Worm (Caenorhabditis elegans): Measurements from ENCODE around the gene F23F1.6.

Gene F23F1.6

ce11 chrII:586-985, 36.5 kb downstream of the F23F1.6 start:
- TF ChIP-seq ama-1 (optimal IDR thresholded peaks at IDR 0.05) (no peak), nhr-76 (tag; optimal IDR thresholded peaks at IDR 0.05) (no peak), lsy-2 (tag; optimal IDR thresholded peaks at IDR 0.05) (no peak), tbx-2 (tag; optimal IDR thresholded peaks at IDR 0.05) (no peak), nhr-84 (tag; optimal IDR thresholded peaks at IDR 0.05) (no peak), ceh-82 (tag; optimal IDR thresholded peaks at IDR 0.05) (no peak), elt-2 (tag; optimal IDR thresholded peaks at IDR 0.05) (no peak), unc-86 (tag; optimal IDR thresholded peaks at IDR 0.05) (no peak), tlp-1 (tag; optimal IDR thresholded peaks at IDR 0.05) (no peak), alr-1 (tag; optimal IDR thresholded peaks at IDR 0.05; ENCODE audit: borderline replicate concordance) (no peak), sptf-1 (tag; optimal IDR thresholded peaks at IDR 0.05) (no peak), nhr-47 (tag; optimal IDR thresholded peaks at IDR 0.05) (no peak), Y116A8C.19 (tag; optimal IDR thresholded peaks at IDR 0.05; ENCODE audit: borderline replicate concordance) (no peak), ces-1 (GFP tag; optimal IDR thresholded peaks at IDR 0.05) (no peak), snu-23 (GFP tag; optimal IDR thresholded peaks at IDR 0.05) (no peak), lin-39 (tag; optimal IDR thresholded peaks at IDR 0.05) (no peak), swsn-7 (tag; optimal IDR thresholded peaks at IDR 0.05) (no peak), efl-1 (optimal IDR thresholded peaks at IDR 0.05) (peak in 1 of 2 experiments; percentile 0), efl-1 (GFP tag; optimal IDR thresholded peaks at IDR 0.05 in 1 of 2) (peak in 1 of 2 experiments; percentile 29), lin-14 (GFP tag; optimal IDR thresholded peaks at IDR 0.05) (peak; percentile 43), zip-4 (GFP tag; optimal IDR thresholded peaks at IDR 0.05) (no peak), hpl-2 (GFP tag; optimal IDR thresholded peaks at IDR 0.05) (no peak), nhr-90 (tag; optimal IDR thresholded peaks at IDR 0.05; ENCODE audit: poor library complexity) (no peak), dpl-1 (GFP tag; optimal IDR thresholded peaks at IDR 0.05) (peak in 1 of 3 experiments; percentile 1), vab-15 (tag; optimal IDR thresholded peaks at IDR 0.05) (no peak), hlh-17 (GFP tag; optimal IDR thresholded peaks at IDR 0.05; ENCODE audit: borderline replicate concordance) (no peak), fkh-8 (tag; optimal IDR thresholded peaks at IDR 0.05) (no peak), blmp-1 (tag; optimal IDR thresholded peaks at IDR 0.05) (peak; percentile 34), ceh-90 (tag; optimal IDR thresholded peaks at IDR 0.05) (no peak), elt-3 (tag; optimal IDR thresholded peaks at IDR 0.05) (no peak), zag-1 (tag; optimal IDR thresholded peaks at IDR 0.05) (no peak), lin-35 (GFP tag; optimal IDR thresholded peaks at IDR 0.05) (no peak), C04F5.9 (tag; optimal IDR thresholded peaks at IDR 0.05) (no peak), pax-3 (tag; optimal IDR thresholded peaks at IDR 0.05) (no peak), isw-1 (GFP tag; IDR thresholded peaks at IDR 0.05) (no peak), mep-1 (tag; optimal IDR thresholded peaks at IDR 0.05) (peak; percentile 26), rnt-1 (tag; optimal IDR thresholded peaks at IDR 0.05) (no peak), lin-13 (GFP tag; optimal IDR thresholded peaks at IDR 0.05) (no peak), mef-2 (tag; optimal IDR thresholded peaks at IDR 0.05) (no peak), dsc-1 (tag; optimal IDR thresholded peaks at IDR 0.05) (no peak), fos-1 (tag; optimal IDR thresholded peaks at IDR 0.05) (no peak)
